Fruit fly (Drosophila melanogaster) whole organism, wandering third instar larva: ENCODE measurements around the gene CG43219.

Experiments used
- Dif ChIP-seq: fragments of 200-275, 200-300 bp; sonication (Bioruptor generic); optimal IDR thresholded peaks from 2 replicates; lab custom pipeline; 2018; ENCODE audit warnings: missing biosample characterization, missing genetic modification characterization; ENCODE audit not compliant: partially characterized antibody
- GATAd ChIP-seq: sonication (Bioruptor generic); optimal IDR thresholded peaks from 2 replicates; lab custom pipeline; 2016; ENCODE audit warnings: missing biosample characterization, missing genetic modification characterization
- Hr78 ChIP-seq: fragments of >200 bp; optimal IDR thresholded peaks from 2 replicates; lab custom pipeline; 2017; ENCODE audit warnings: missing biosample characterization, missing genetic modification characterization
- Vsx2 ChIP-seq: fragments of 200-300, 225-300 bp; sonication (Bioruptor generic); optimal IDR thresholded peaks from 2 replicates; lab custom pipeline; 2018; ENCODE audit warnings: missing biosample characterization, missing genetic modification characterization; ENCODE audit not compliant: partially characterized antibody
- usp ChIP-seq: fragments of >200 bp; optimal IDR thresholded peaks from 2 replicates; lab custom pipeline; 2017; ENCODE audit warnings: missing biosample characterization, missing genetic modification characterization

- no peak for TF ChIP-seq Hr78
- TF ChIP-seq GATAd (GFP tag; lab: Kevin White, UChicago): no peak
- TF ChIP-seq usp: no peak
- TF ChIP-seq Vsx2 (GFP tag; lab: Kevin White, UChicago): no peak
- peak; percentile 65 for TF ChIP-seq Dif (GFP tag; lab: Kevin White, UChicago)
Observed at dm6 chr3L:21202777-21203282, 17.4 kb upstream of the CG43219 start, which contains the start of the genes Targ1, CG10512 and Targ2.
